Fruit fly (Drosophila melanogaster) whole organism, embryonic: ENCODE results near the gene Or85a.
A peak's percentile ranks its signal among the peaks of the same experiment; 100 is the strongest.

ENCODE experiments used
- Ada2b ChIP-seq: fragments of 200-800 bp; sonication (Bioruptor generic); IDR thresholded peaks from 2 replicates; pipeline ENCODE4 v1.3.6; 2022; ENCODE audit warnings: missing biosample characterization, missing genetic modification characterization
- Atf3 ChIP-seq: fragments of 200-800 bp; sonication (Bioruptor generic); optimal IDR thresholded peaks from 3 replicates; lab custom pipeline; 2016; ENCODE audit warnings: missing biosample characterization, missing genetic modification characterization
- BEAF-32 ChIP-seq: fragments of 200-800 bp; sonication (Bioruptor generic); optimal IDR thresholded peaks from 3 replicates; lab custom pipeline; 2017; ENCODE audit warnings: missing biosample characterization, missing genetic modification characterization, mild to moderate bottlenecking, moderate library complexity, missing genetic modification reagents
- Bgb ChIP-seq: fragments of 200-800 bp; sonication (Bioruptor generic); IDR thresholded peaks from 2 replicates; pipeline ENCODE4 v1.3.6; 2022; ENCODE audit warnings: missing biosample characterization, missing genetic modification characterization; ENCODE audit not compliant: partially characterized antibody
- BtbVII ChIP-seq: fragments of 200-800 bp; sonication (Bioruptor generic); optimal IDR thresholded peaks from 3 replicates; lab custom pipeline; 2017; ENCODE audit warnings: missing biosample characterization, mild to moderate bottlenecking, missing genetic modification characterization
- CG11456 ChIP-seq: fragments of 200-800 bp; sonication (Bioruptor generic); IDR thresholded peaks from 3 replicates; pipeline ENCODE4 v1.3.6; 2022; ENCODE audit warnings: missing biosample characterization, missing genetic modification characterization
- CG13424 ChIP-seq: fragments of 200-800 bp; sonication (Bioruptor generic); optimal IDR thresholded peaks from 2 replicates; lab custom pipeline; 2019; ENCODE audit warnings: missing biosample characterization, mild to moderate bottlenecking, missing genetic modification characterization, moderate library complexity
- CG15269 ChIP-seq: fragments of 200-800 bp; sonication (Bioruptor generic); optimal IDR thresholded peaks from 2 replicates; lab custom pipeline; 2018; ENCODE audit warnings: missing biosample characterization, mild to moderate bottlenecking, missing genetic modification characterization, moderate library complexity
- CG1529 ChIP-seq: fragments of 200-800 bp; sonication (Bioruptor generic); optimal IDR thresholded peaks from 3 replicates; lab custom pipeline; 2018; ENCODE audit warnings: missing biosample characterization, missing genetic modification characterization
- CG1602 ChIP-seq: fragments of 200-800 bp; sonication (Bioruptor generic); optimal IDR thresholded peaks from 3 replicates; lab custom pipeline; 2016; ENCODE audit warnings: missing biosample characterization, missing genetic modification characterization
- CG31388 ChIP-seq: fragments of 200-800 bp; sonication (Bioruptor generic); optimal IDR thresholded peaks from 2 replicates; lab custom pipeline; 2016; ENCODE audit warnings: missing biosample characterization, missing genetic modification characterization
- CG32767 ChIP-seq: fragments of 200-800 bp; sonication (Bioruptor generic); IDR thresholded peaks from 2 replicates; pipeline ENCODE4 v1.3.6; 2022; ENCODE audit warnings: missing biosample characterization, missing genetic modification characterization
- CG33557 ChIP-seq: fragments of 200-800 bp; sonication (Bioruptor generic); optimal IDR thresholded peaks from 2 replicates; lab custom pipeline; 2019; ENCODE audit warnings: missing biosample characterization, mild to moderate bottlenecking, missing genetic modification characterization, moderate library complexity
- CG3407 ChIP-seq: fragments of 200-800 bp; sonication (Bioruptor generic); optimal IDR thresholded peaks from 2 replicates; lab custom pipeline; 2018; ENCODE audit warnings: missing biosample characterization, mild to moderate bottlenecking, missing genetic modification characterization
- CG3847 ChIP-seq: fragments of 200-800 bp; sonication (Bioruptor generic); IDR thresholded peaks from 2 replicates; pipeline ENCODE4 v1.3.6; 2022; ENCODE audit warnings: missing biosample characterization, missing genetic modification characterization
- CG4424 ChIP-seq: fragments of 200-800 bp; sonication (Bioruptor generic); optimal IDR thresholded peaks from 3 replicates; lab custom pipeline; 2016; ENCODE audit warnings: missing biosample characterization, missing genetic modification characterization
- CG6813 ChIP-seq: fragments of 200-800 bp; sonication (Bioruptor generic); optimal IDR thresholded peaks from 2 replicates; lab custom pipeline; 2017; ENCODE audit warnings: missing biosample characterization, missing genetic modification characterization, mild to moderate bottlenecking, moderate library complexity, missing genetic modification reagents
- CG7745 ChIP-seq: fragments of 200-800 bp; sonication (Bioruptor generic); optimal IDR thresholded peaks from 2 replicates; lab custom pipeline; 2018; ENCODE audit warnings: missing biosample characterization, mild to moderate bottlenecking, missing genetic modification characterization, moderate library complexity
- CG8944 ChIP-seq: fragments of 200-800 bp; sonication (Bioruptor generic); optimal IDR thresholded peaks from 3 replicates; lab custom pipeline; 2016; ENCODE audit warnings: missing biosample characterization, missing genetic modification characterization
- CG9215 ChIP-seq: fragments of 200-800 bp; sonication (Bioruptor generic); IDR thresholded peaks from 2 replicates; pipeline ENCODE4 v1.3.6; 2022; ENCODE audit warnings: missing biosample characterization, missing genetic modification characterization
- Camta ChIP-seq: fragments of 200-800 bp; sonication (Bioruptor generic); optimal IDR thresholded peaks from 2 replicates; lab custom pipeline; 2016; ENCODE audit warnings: missing biosample characterization, missing genetic modification characterization
- D19A ChIP-seq: fragments of 200-800 bp; optimal IDR thresholded peaks from 3 replicates; lab custom pipeline; 2019; ENCODE audit warnings: missing biosample characterization, mild to moderate bottlenecking, missing genetic modification characterization, moderate library complexity
- Dip2 ChIP-seq: fragments of 200-800 bp; sonication (Bioruptor generic); IDR thresholded peaks from 2 replicates; pipeline ENCODE4 v1.3.6; 2022; ENCODE audit warnings: missing biosample characterization, missing genetic modification characterization
- Doc3 ChIP-seq: fragments of 200-800 bp; sonication (Bioruptor generic); IDR thresholded peaks from 3 replicates; pipeline ENCODE4 v1.3.6; 2022; ENCODE audit warnings: missing biosample characterization, missing genetic modification characterization; ENCODE audit not compliant: partially characterized antibody
- Gsc ChIP-seq: fragments of 200-800 bp; sonication (Bioruptor generic); IDR thresholded peaks from 2 replicates; pipeline ENCODE4 v1.3.6; 2022; ENCODE audit warnings: missing biosample characterization, missing genetic modification characterization
- HLH3B ChIP-seq: fragments of 200-800 bp; sonication (Bioruptor generic); IDR thresholded peaks from 2 replicates; pipeline ENCODE4 v1.3.6; 2022; ENCODE audit warnings: missing biosample characterization, missing genetic modification characterization
- Hey ChIP-seq: fragments of 200-800 bp; sonication (Bioruptor generic); optimal IDR thresholded peaks from 3 replicates; lab custom pipeline; 2018; ENCODE audit warnings: missing biosample characterization, mild to moderate bottlenecking, missing genetic modification characterization
- Hr3 ChIP-seq: fragments of 200-800 bp; sonication (Bioruptor generic); optimal IDR thresholded peaks from 3 replicates; lab custom pipeline; 2016; ENCODE audit warnings: missing biosample characterization, missing genetic modification characterization
- Lpt ChIP-seq: fragments of >200 bp; optimal IDR thresholded peaks from 2 replicates; lab custom pipeline; 2018; ENCODE audit warnings: missing biosample characterization, missing genetic modification characterization
- Mrtf ChIP-seq: fragments of 200-800 bp; sonication (Bioruptor generic); IDR thresholded peaks from 3 replicates; pipeline ENCODE4 v1.3.6; 2022; ENCODE audit warnings: missing biosample characterization, missing genetic modification characterization
- Myb ChIP-seq: fragments of 200-800 bp; sonication (Bioruptor generic); optimal IDR thresholded peaks from 2 replicates; lab custom pipeline; 2016; ENCODE audit warnings: missing biosample characterization, missing genetic modification characterization
- Nf-YB ChIP-seq: fragments of 200-800 bp; sonication (Bioruptor generic); optimal IDR thresholded peaks from 3 replicates; lab custom pipeline; 2019; ENCODE audit warnings: missing biosample characterization, mild to moderate bottlenecking, missing genetic modification characterization, moderate library complexity
- Nf-YC ChIP-seq: fragments of 200-800 bp; optimal IDR thresholded peaks from 3 replicates; lab custom pipeline; 2019; ENCODE audit warnings: missing biosample characterization, mild to moderate bottlenecking, missing genetic modification characterization, moderate library complexity
- NfI ChIP-seq: fragments of 200-800 bp; sonication (Bioruptor generic); optimal IDR thresholded peaks from 3 replicates; lab custom pipeline; 2018; ENCODE audit warnings: missing biosample characterization, mild to moderate bottlenecking, missing genetic modification characterization, moderate library complexity
- Six4 ChIP-seq: fragments of 200-800 bp; sonication (Bioruptor generic); optimal IDR thresholded peaks from 2 replicates; lab custom pipeline; 2016; ENCODE audit warnings: missing biosample characterization, missing genetic modification characterization
- cato ChIP-seq: fragments of 200-800 bp; sonication (Bioruptor generic); optimal IDR thresholded peaks from 2 replicates; lab custom pipeline; 2016; ENCODE audit warnings: missing biosample characterization, missing genetic modification characterization, borderline replicate concordance
- chinmo ChIP-seq: fragments of 200-800 bp; sonication (Bioruptor generic); IDR thresholded peaks from 4 replicates; pipeline ENCODE4 v1.3.6; 2022; ENCODE audit warnings: missing biosample characterization, missing genetic modification characterization; ENCODE audit not compliant: partially characterized antibody
- disco-r ChIP-seq: fragments of 200-800 bp; sonication (Bioruptor generic); optimal IDR thresholded peaks from 2 replicates; lab custom pipeline; 2016; ENCODE audit warnings: missing biosample characterization, missing genetic modification characterization
- knrl ChIP-seq: fragments of 200-800 bp; sonication (Bioruptor generic); IDR thresholded peaks from 3 replicates; pipeline ENCODE4 v1.3.6; 2022; ENCODE audit warnings: missing biosample characterization, missing genetic modification characterization; ENCODE audit not compliant: partially characterized antibody
- lmd ChIP-seq: fragments of 200-800 bp; sonication (Bioruptor generic); IDR thresholded peaks from 2 replicates; pipeline ENCODE4 v1.3.6; 2022; ENCODE audit warnings: missing biosample characterization, missing genetic modification characterization
- mam ChIP-seq: fragments of 200-800 bp; sonication (Bioruptor generic); optimal IDR thresholded peaks from 3 replicates; lab custom pipeline; 2016; ENCODE audit warnings: missing biosample characterization, missing genetic modification characterization
- nerfin-2 ChIP-seq: fragments of 200-800 bp; sonication (Bioruptor generic); IDR thresholded peaks from 2 replicates; pipeline ENCODE4 v1.3.6; 2022; ENCODE audit warnings: missing biosample characterization, missing genetic modification characterization; ENCODE audit not compliant: partially characterized antibody
- pfk ChIP-seq: fragments of 200-800 bp; sonication (Bioruptor generic); optimal IDR thresholded peaks from 2 replicates; lab custom pipeline; 2018; ENCODE audit warnings: missing biosample characterization, mild to moderate bottlenecking, missing genetic modification characterization, moderate library complexity
- pho ChIP-seq: fragments of 200-800 bp; sonication (Bioruptor generic); optimal IDR thresholded peaks from 2 replicates; lab custom pipeline; 2016; ENCODE audit warnings: missing biosample characterization, missing genetic modification characterization
- pnt ChIP-seq: fragments of 200-800 bp; sonication (Bioruptor generic); optimal IDR thresholded peaks from 3 replicates; lab custom pipeline; 2016; ENCODE audit warnings: missing biosample characterization, missing genetic modification characterization
- sens-2 ChIP-seq: fragments of 200-800 bp; sonication (Bioruptor generic); IDR thresholded peaks from 2 replicates; pipeline ENCODE4 v1.3.6; 2022; ENCODE audit warnings: missing biosample characterization, missing genetic modification characterization
- sug ChIP-seq: fragments of 200-800 bp; optimal IDR thresholded peaks from 2 replicates; lab custom pipeline; 2019; ENCODE audit warnings: missing biosample characterization, mild to moderate bottlenecking, missing genetic modification characterization, moderate library complexity
- ttk ChIP-seq: fragments of 200-800 bp; sonication (Bioruptor generic); IDR thresholded peaks from 2 replicates; pipeline ENCODE4 v2.1.2; 2022; ENCODE audit warnings: missing biosample characterization, missing genetic modification characterization
- twi ChIP-seq: fragments of 200-800 bp; optimal IDR thresholded peaks from 2 replicates; lab custom pipeline; 2019; ENCODE audit warnings: missing biosample characterization, mild to moderate bottlenecking, missing genetic modification characterization, moderate library complexity
- zfh2 ChIP-seq: fragments of 200-800 bp; sonication (Bioruptor generic); optimal IDR thresholded peaks from 2 replicates; lab custom pipeline; 2016; ENCODE audit warnings: missing biosample characterization, missing genetic modification characterization

Gene Or85a

DNA sequence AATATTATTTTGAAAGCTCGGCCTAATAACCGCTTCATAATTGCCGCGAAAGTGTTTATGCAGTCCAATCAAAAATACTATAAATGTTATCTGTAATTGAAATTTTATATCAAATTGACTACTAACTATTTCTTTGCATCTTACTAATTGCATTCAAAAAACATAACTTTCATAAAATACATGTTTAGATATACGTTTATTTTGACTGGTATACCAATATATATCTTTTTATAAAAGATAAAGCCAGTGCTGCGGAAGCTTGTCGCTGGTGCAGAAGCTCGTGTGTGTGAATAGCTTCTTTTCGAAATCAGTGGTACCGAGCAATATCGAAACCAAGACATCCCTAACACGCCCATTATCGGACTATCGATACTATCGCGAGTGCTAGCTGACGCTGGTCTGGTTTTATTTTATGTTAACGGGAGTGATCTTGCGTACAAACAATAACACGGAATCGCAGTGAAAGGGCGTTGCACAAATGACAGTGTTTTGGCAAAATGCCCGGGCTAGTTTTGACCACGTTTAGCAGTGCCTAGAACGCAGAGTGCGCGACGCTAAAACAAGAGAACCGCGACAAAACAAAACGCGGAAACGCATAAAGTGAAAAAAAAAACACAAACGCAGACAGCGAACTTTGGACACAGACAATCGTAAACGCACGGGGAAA is 28.0 kb downstream of the Or85a start, which contains the start of gene Atg13 (continued):
- TF ChIP-seq nerfin-2 (GFP tag; lab: Robert Waterston, UW): peak; percentile 58
- TF ChIP-seq twi (tag; lab: Kevin White, UChicago): peak; percentile 6
- TF ChIP-seq CG3407 (GFP tag; lab: Kevin White, UChicago): no peak
- no peak for TF ChIP-seq Dip2
- peak; percentile 27 for TF ChIP-seq pho (GFP tag; lab: Kevin White, UChicago)
- TF ChIP-seq Doc3 (GFP tag; lab: Robert Waterston, UW): peak; percentile 42; the same call in 1 of the 3 replicates
- no peak for TF ChIP-seq CG15269 (tag; lab: Kevin White, UChicago)
- TF ChIP-seq sug (tag; lab: Kevin White, UChicago): peak; percentile 59
- TF ChIP-seq CG33557 (GFP tag; lab: Kevin White, UChicago): no peak
- no peak for TF ChIP-seq BtbVII
- TF ChIP-seq disco-r (GFP tag; lab: Kevin White, UChicago): no peak
- no peak for TF ChIP-seq Nf-YB (GFP tag; lab: Kevin White, UChicago)
- TF ChIP-seq Atf3 (GFP tag; lab: Kevin White, UChicago): peak; percentile 35
- TF ChIP-seq Camta (GFP tag; lab: Kevin White, UChicago): peak; percentile 5
- TF ChIP-seq pfk: no peak
- TF ChIP-seq CG1602 (GFP tag; lab: Kevin White, UChicago): peak; percentile 28
- no peak for TF ChIP-seq cato (GFP tag; lab: Kevin White, UChicago)
- TF ChIP-seq Six4 (GFP tag; lab: Kevin White, UChicago): no peak
- TF ChIP-seq Lpt: no peak
- TF ChIP-seq NfI (GFP tag; lab: Kevin White, UChicago): peak; percentile 7
- peak; percentile 62 for TF ChIP-seq Nf-YC (tag; lab: Kevin White, UChicago)
- TF ChIP-seq CG3847: no peak
- peak; percentile 92 for TF ChIP-seq BEAF-32
- TF ChIP-seq Mrtf (GFP tag; lab: Robert Waterston, UW): no peak
- 0 out of 3 replicates have a peak, but pooled peaks have one; percentile 45 for TF ChIP-seq CG11456
- peak; percentile 19 for TF ChIP-seq CG13424 (tag; lab: Kevin White, UChicago)
- peak; percentile 73 for TF ChIP-seq knrl (GFP tag; lab: Robert Waterston, UW)
- TF ChIP-seq D19A (tag; lab: Kevin White, UChicago): no peak
- TF ChIP-seq ttk (GFP tag; lab: Robert Waterston, UW): no peak
- peak; percentile 23 for TF ChIP-seq CG4424 (GFP tag; lab: Kevin White, UChicago)
- TF ChIP-seq pnt (GFP tag; lab: Kevin White, UChicago): no peak
- no peak for TF ChIP-seq Ada2b (GFP tag; lab: Robert Waterston, UW)
- peak; percentile 5 for TF ChIP-seq mam
- no peak for TF ChIP-seq CG31388 (GFP tag; lab: Kevin White, UChicago)
- no peak for TF ChIP-seq lmd
- TF ChIP-seq CG6813 (GFP tag; lab: Kevin White, UChicago): no peak
- peak; percentile 35 for TF ChIP-seq Hr3 (GFP tag; lab: Kevin White, UChicago)
- TF ChIP-seq CG8944 (GFP tag; lab: Kevin White, UChicago): no peak
- no peak for TF ChIP-seq Gsc (GFP tag; lab: Robert Waterston, UW)
- TF ChIP-seq HLH3B (GFP tag; lab: Robert Waterston, UW): no peak
- TF ChIP-seq CG7745 (tag; lab: Kevin White, UChicago): no peak
- peak; percentile 73; the same call in 2 of the 4 replicates for TF ChIP-seq chinmo (GFP tag; lab: Robert Waterston, UW)
- TF ChIP-seq CG1529 (GFP tag; lab: Kevin White, UChicago): no peak
- TF ChIP-seq CG32767 (GFP tag; lab: Robert Waterston, UW): no peak
- TF ChIP-seq zfh2 (GFP tag; lab: Kevin White, UChicago): peak; percentile 5
- peak; percentile 9 for TF ChIP-seq Myb (GFP tag; lab: Kevin White, UChicago)
- no peak for TF ChIP-seq Hey (tag; lab: Kevin White, UChicago)
- TF ChIP-seq sens-2 (GFP tag; lab: Robert Waterston, UW): no peak
- TF ChIP-seq CG9215 (GFP tag; lab: Robert Waterston, UW): no peak
- peak; percentile 81 for TF ChIP-seq Bgb (GFP tag; lab: Robert Waterston, UW)
